Worm (Caenorhabditis elegans) whole organism, late embryonic: Measurements from ENCODE around the gene C31E10.5.
"Not testable (repeated sequence)": the region's sequence is repeated elsewhere in the genome, so short reads cannot be mapped to it uniquely, and the experiment has no call there.

Source experiments
- F13H6.1 ChIP-seq: sonication (generic microtip); optimal IDR thresholded peaks from 2 replicates; lab custom pipeline; 2016; ENCODE audit warnings: missing genetic modification characterization, missing compliant biosample characterization
- K09A11.1 ChIP-seq: sonication (generic microtip); optimal IDR thresholded peaks from 2 replicates; lab custom pipeline; 2017; ENCODE audit warnings: antibody characterized with exemption, mild to moderate bottlenecking, missing genetic modification characterization, missing compliant biosample characterization; ENCODE audit not compliant: insufficient read depth
- Y22D7AL.16 ChIP-seq: sonication (generic microtip); optimal IDR thresholded peaks from 2 replicates; lab custom pipeline; 2016; ENCODE audit warnings: missing genetic modification characterization, missing compliant biosample characterization
- ahr-1 ChIP-seq: sonication (generic microtip); optimal IDR thresholded peaks from 2 replicates; lab custom pipeline; 2016; ENCODE audit warnings: missing genetic modification characterization, missing compliant biosample characterization
- ceh-14 ChIP-seq: sonication (generic microtip); optimal IDR thresholded peaks from 2 replicates; lab custom pipeline; 2016; ENCODE audit warnings: missing genotype, missing genetic modification characterization, missing compliant biosample characterization
- ceh-18 ChIP-seq: sonication (generic microtip); optimal IDR thresholded peaks from 2 replicates; lab custom pipeline; 2016; ENCODE audit warnings: missing genetic modification characterization, missing compliant biosample characterization
- ceh-2 ChIP-seq: sonication (generic microtip); optimal IDR thresholded peaks from 2 replicates; lab custom pipeline; 2016; ENCODE audit warnings: missing genotype, missing genetic modification characterization, missing compliant biosample characterization
- ceh-22 ChIP-seq: sonication (generic microtip); optimal IDR thresholded peaks from 2 replicates; lab custom pipeline; 2017; ENCODE audit warnings: missing biosample characterization, missing genetic modification characterization
- ceh-31 ChIP-seq: sonication (generic microtip); optimal IDR thresholded peaks from 2 replicates; lab custom pipeline; 2016; ENCODE audit warnings: missing genetic modification characterization, missing compliant biosample characterization
- ceh-34 ChIP-seq: sonication (generic microtip); optimal IDR thresholded peaks from 2 replicates; lab custom pipeline; 2016; ENCODE audit warnings: mild to moderate bottlenecking, missing genetic modification characterization, missing compliant biosample characterization
- ceh-48 ChIP-seq: sonication (generic microtip); optimal IDR thresholded peaks from 2 replicates; lab custom pipeline; 2016; ENCODE audit warnings: missing genetic modification characterization, inconsistent platforms, missing compliant biosample characterization
- ceh-9 ChIP-seq: sonication (generic microtip); optimal IDR thresholded peaks from 2 replicates; lab custom pipeline; 2016; ENCODE audit warnings: mild to moderate bottlenecking, missing genetic modification characterization, inconsistent platforms, missing compliant biosample characterization
- che-1 ChIP-seq: sonication (generic microtip); optimal IDR thresholded peaks from 2 replicates; lab custom pipeline; 2016; ENCODE audit warnings: mild to moderate bottlenecking, missing genetic modification characterization, missing compliant biosample characterization
- dmd-4 ChIP-seq: sonication (generic microtip); optimal IDR thresholded peaks from 2 replicates; lab custom pipeline; 2016; ENCODE audit warnings: borderline replicate concordance, missing genetic modification characterization, missing compliant biosample characterization
- dve-1 ChIP-seq: sonication (generic microtip); optimal IDR thresholded peaks from 2 replicates; lab custom pipeline; 2017; ENCODE audit warnings: antibody characterized with exemption, mild to moderate bottlenecking, missing genetic modification characterization, missing compliant biosample characterization
- elt-4 ChIP-seq: sonication (generic microtip); optimal IDR thresholded peaks from 2 replicates; lab custom pipeline; 2016; ENCODE audit warnings: missing genetic modification characterization, missing compliant biosample characterization
- ets-4 ChIP-seq: sonication (generic microtip); optimal IDR thresholded peaks from 2 replicates; lab custom pipeline; 2016; ENCODE audit warnings: missing genetic modification characterization, missing compliant biosample characterization
- gmeb-2 ChIP-seq: sonication (generic microtip); optimal IDR thresholded peaks from 2 replicates; lab custom pipeline; 2016; ENCODE audit warnings: missing genetic modification characterization, inconsistent platforms, missing compliant biosample characterization
- hlh-13 ChIP-seq: fragments of 200-800 bp; sonication (Bioruptor generic); optimal IDR thresholded peaks from 2 replicates; lab custom pipeline; 2018; ENCODE audit warnings: mild to moderate bottlenecking, missing genetic modification characterization, missing compliant biosample characterization
- hlh-30 ChIP-seq: sonication (generic microtip); optimal IDR thresholded peaks from 2 replicates; lab custom pipeline; 2017; ENCODE audit warnings: antibody characterized with exemption, missing genetic modification characterization, missing compliant biosample characterization; ENCODE audit not compliant: insufficient read depth
- hlh-8 ChIP-seq: sonication (generic microtip); optimal IDR thresholded peaks from 2 replicates; lab custom pipeline; 2016; ENCODE audit warnings: missing genotype, missing genetic modification characterization, missing compliant biosample characterization
- lin-11 ChIP-seq: fragments of 200-800 bp; sonication (Bioruptor generic); optimal IDR thresholded peaks from 2 replicates; lab custom pipeline; 2018; ENCODE audit warnings: mild to moderate bottlenecking, missing genetic modification characterization, missing compliant biosample characterization
- madf-2 ChIP-seq: sonication (generic microtip); optimal IDR thresholded peaks from 2 replicates; lab custom pipeline; 2017; ENCODE audit warnings: missing genetic modification characterization, missing compliant biosample characterization
- mec-3 ChIP-seq: sonication (generic microtip); optimal IDR thresholded peaks from 2 replicates; lab custom pipeline; 2016; ENCODE audit warnings: borderline replicate concordance, missing genetic modification characterization, missing compliant biosample characterization
- nfya-1 ChIP-seq: sonication (generic microtip); optimal IDR thresholded peaks from 2 replicates; lab custom pipeline; 2017; ENCODE audit warnings: missing genetic modification characterization, mild to moderate bottlenecking, missing compliant biosample characterization, antibody characterized with exemption, moderate library complexity
- pha-2 ChIP-seq: sonication (generic microtip); optimal IDR thresholded peaks from 2 replicates; lab custom pipeline; 2017; ENCODE audit warnings: mild to moderate bottlenecking, missing genetic modification characterization, missing compliant biosample characterization
- pros-1 ChIP-seq: fragments of 150-350 bp; optimal IDR thresholded peaks from 2 replicates; lab custom pipeline; 2014; ENCODE audit warnings: missing biosample characterization, missing genetic modification reagents, missing genetic modification characterization
- ref-2 ChIP-seq: sonication (generic microtip); optimal IDR thresholded peaks from 2 replicates; lab custom pipeline; 2016; ENCODE audit warnings: missing genetic modification characterization, missing compliant biosample characterization
- sdc-2 ChIP-seq: sonication (generic microtip); optimal IDR thresholded peaks from 2 replicates; lab custom pipeline; 2016; ENCODE audit warnings: missing genotype, missing genetic modification characterization, missing compliant biosample characterization
- sox-4 ChIP-seq: sonication (generic microtip); optimal IDR thresholded peaks from 2 replicates; lab custom pipeline; 2017; ENCODE audit warnings: mild to moderate bottlenecking, missing genetic modification characterization, inconsistent platforms, missing compliant biosample characterization
- syd-9 ChIP-seq: sonication (generic microtip); optimal IDR thresholded peaks from 2 replicates; lab custom pipeline; 2016; ENCODE audit warnings: mild to moderate bottlenecking, missing genetic modification characterization, moderate library complexity, missing compliant biosample characterization
- tbx-2 ChIP-seq: sonication (generic microtip); optimal IDR thresholded peaks from 2 replicates; lab custom pipeline; 2016; ENCODE audit warnings: missing genetic modification characterization, missing compliant biosample characterization
- ttx-3 ChIP-seq: sonication (generic microtip); optimal IDR thresholded peaks from 2 replicates; lab custom pipeline; 2016; ENCODE audit warnings: missing genetic modification reagents, missing genetic modification characterization, missing compliant biosample characterization
- unc-42 ChIP-seq: sonication (generic microtip); optimal IDR thresholded peaks from 2 replicates; lab custom pipeline; 2016; ENCODE audit warnings: missing genotype, missing genetic modification characterization, missing compliant biosample characterization
- unc-55 ChIP-seq: sonication (generic microtip); optimal IDR thresholded peaks from 2 replicates; lab custom pipeline; 2017; ENCODE audit warnings: missing biosample characterization, missing genetic modification reagents, missing genetic modification characterization
- unc-86 ChIP-seq: sonication (generic microtip); optimal IDR thresholded peaks from 2 replicates; lab custom pipeline; 2016; ENCODE audit warnings: missing genetic modification characterization, missing compliant biosample characterization

C31E10.5 gene

DNA sequence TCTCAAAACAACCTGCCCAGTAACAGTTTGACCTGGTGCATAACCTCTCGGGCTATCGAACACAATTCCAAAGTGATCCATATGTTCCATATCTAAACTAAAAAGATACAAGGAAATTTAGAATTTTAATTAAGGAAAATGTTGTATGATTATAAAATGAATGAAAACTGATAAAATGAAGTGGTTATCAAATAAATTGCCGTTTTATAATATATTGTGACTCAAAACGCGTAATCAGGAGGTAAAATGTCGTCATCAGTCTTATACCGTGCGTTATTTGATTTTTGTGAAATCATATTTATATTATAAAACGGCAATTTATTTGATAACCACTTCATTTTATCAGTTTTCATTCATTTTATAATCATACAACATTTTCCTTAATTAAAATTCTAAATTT, 15.2 kb downstream of the C31E10.5 start, which contains the start of gene arrd-24:
Gene arrd-24, minus strand, starts transcription at position 101 of the 400 bp plus-strand sequence.
- TF ChIP-seq hlh-30, nfya-1, ceh-22 (tag; lab: Kevin White, UChicago): not testable (repeated sequence)

- TF ChIP-seq sdc-2 (tag; lab: Kevin White, UChicago) (peak; percentile 14), unc-86 (tag; lab: Kevin White, UChicago) (no peak), ceh-14 (peak; percentile 20), gmeb-2 (tag; lab: Kevin White, UChicago) (no peak), mec-3 (tag; lab: Kevin White, UChicago) (no peak), ceh-18 (tag; lab: Kevin White, UChicago) (peak; percentile 37), dmd-4 (tag; lab: Kevin White, UChicago) (no peak), ceh-34 (tag; lab: Kevin White, UChicago) (peak; percentile 15), ahr-1 (tag; lab: Kevin White, UChicago) (no peak), K09A11.1 (no peak), unc-42 (peak; percentile 59), sox-4 (tag; lab: Kevin White, UChicago) (peak; percentile 20), ceh-2 (peak; percentile 33), Y22D7AL.16 (no peak), elt-4 (tag; lab: Kevin White, UChicago) (no peak), ceh-22 (tag; lab: Kevin White, UChicago) (no peak), ref-2 (tag; lab: Kevin White, UChicago) (peak; percentile 52), hlh-8 (tag; lab: Kevin White, UChicago) (no peak), tbx-2 (tag; lab: Kevin White, UChicago) (peak; percentile 54), ceh-9 (tag; lab: Kevin White, UChicago) (no peak), syd-9 (tag; lab: Kevin White, UChicago) (no peak), che-1 (tag; lab: Kevin White, UChicago) (no peak), ceh-31 (peak; percentile 33), unc-55 (GFP tag; lab: Kevin White, UChicago) (peak; percentile 36), hlh-13 (GFP tag; lab: Kevin White, UChicago) (no peak), lin-11 (tag; lab: Kevin White, UChicago) (no peak), pha-2 (tag; lab: Kevin White, UChicago) (no peak), ttx-3 (tag; lab: Kevin White, UChicago) (no peak), madf-2 (tag; lab: Kevin White, UChicago) (no peak), ceh-48 (tag; lab: Kevin White, UChicago) (peak; percentile 89), dve-1 (tag; lab: Kevin White, UChicago) (no peak), ets-4 (tag; lab: Kevin White, UChicago) (no peak), F13H6.1 (tag; lab: Kevin White, UChicago) (no peak), pros-1 (tag; lab: Kevin White, UChicago) (no peak), nfya-1 (tag; lab: Kevin White, UChicago) (peak; percentile 42)
These were observed 18.1 kb downstream of the C31E10.5 start, which contains the start of gene F48F7.6 for ce11 chrX:13977439-13978118. Gene F48F7.6, plus strand, starts transcription at chrX:13977829.

- peak; percentile 20 for TF ChIP-seq hlh-30 (tag; lab: Kevin White, UChicago)
- TF ChIP-seq K09A11.1, result no peak
These were observed 20.3 kb downstream of the C31E10.5 start, which contains the start of gene F48F7.5 for ce11 chrX:13975314-13975713. Gene F48F7.5, plus strand, starts transcription at chrX:13975653.
